Worm (Caenorhabditis elegans): ENCODE results near the gene T05E12.8.

Gene T05E12.8

DNA sequence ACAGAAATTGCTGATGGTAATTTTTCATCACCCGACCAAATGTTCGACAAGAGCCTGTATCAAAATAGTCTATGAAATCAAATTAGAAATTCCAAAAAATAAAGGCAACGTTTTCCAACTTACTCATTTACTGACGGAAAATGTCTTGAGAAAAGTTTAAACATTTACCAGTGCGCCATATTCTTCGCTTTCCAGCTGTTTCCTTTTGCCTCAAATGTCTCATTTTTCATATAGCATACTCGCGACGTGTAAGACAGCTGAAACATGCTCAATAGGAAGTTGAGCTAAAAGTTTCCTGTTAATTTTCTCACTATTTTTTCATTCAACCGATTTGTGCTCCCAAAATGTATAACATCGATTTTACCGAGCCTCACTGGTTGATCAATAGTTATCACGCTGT is 9.0 kb upstream of the T05E12.8 start, which contains the start of gene sri-66:
sri-66 (plus strand) TSS at position 301 of the 400 bp plus-strand sequence.
- TF ChIP-seq egl-27 (tag; optimal IDR thresholded peaks at IDR 0.05), result no peak
- TF ChIP-seq nhr-67 (tag; optimal IDR thresholded peaks at IDR 0.05), result no peak
- TF ChIP-seq elt-2 (tag; optimal IDR thresholded peaks at IDR 0.05), result no peak
- no peak for TF ChIP-seq eor-1 (tag; optimal IDR thresholded peaks at IDR 0.05)
- no peak for TF ChIP-seq sea-2 (GFP tag; optimal IDR thresholded peaks at IDR 0.05)
- TF ChIP-seq elt-3 (tag; optimal IDR thresholded peaks at IDR 0.05), result no peak
- no peak for TF ChIP-seq nhr-23 (tag; optimal IDR thresholded peaks at IDR 0.05)
- no peak for TF ChIP-seq nhr-77 (tag; optimal IDR thresholded peaks at IDR 0.05)
- no peak for TF ChIP-seq fos-1 (tag; optimal IDR thresholded peaks at IDR 0.05)
- no peak for TF ChIP-seq nhr-11 (tag; optimal IDR thresholded peaks at IDR 0.05)
- no peak for TF ChIP-seq mdl-1 (tag; optimal IDR thresholded peaks at IDR 0.05)
- no peak for TF ChIP-seq ceh-28 (tag; optimal IDR thresholded peaks at IDR 0.05)
- no peak for TF ChIP-seq ceh-16 (tag; optimal IDR thresholded peaks at IDR 0.05)
- no peak for TF ChIP-seq ztf-11 (tag; optimal IDR thresholded peaks at IDR 0.05)

DNA sequence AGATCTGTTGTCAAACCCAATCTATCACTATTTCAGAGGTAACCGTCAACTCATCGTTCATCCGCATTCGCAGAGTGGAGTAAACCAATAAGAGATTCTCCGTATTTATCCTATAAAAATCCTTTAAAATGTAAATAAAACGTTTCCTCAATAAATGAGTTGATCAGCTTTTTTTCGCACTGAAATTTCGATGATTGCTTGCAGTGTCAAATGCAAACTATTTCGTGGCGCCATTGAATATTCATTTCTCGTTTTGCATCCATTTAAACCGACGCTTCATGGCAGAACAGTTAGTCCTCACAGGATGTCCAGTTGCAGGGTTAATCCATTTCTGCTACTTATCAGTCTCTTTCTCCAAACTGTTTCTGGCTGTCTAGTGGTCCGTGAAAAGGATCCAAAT is 7.4 kb upstream of the T05E12.8 start, which contains the start of gene F28B1.9:
F28B1.9 (plus strand) TSS at position 301 of the 400 bp plus-strand sequence.
- TF ChIP-seq egl-27 (tag; optimal IDR thresholded peaks at IDR 0.05) (no peak), lin-15B (tag; optimal IDR thresholded peaks at IDR 0.05) (no peak), lin-39 (tag; optimal IDR thresholded peaks at IDR 0.05) (no peak), elt-3 (tag; optimal IDR thresholded peaks at IDR 0.05) (no peak), skn-1 (tag; optimal IDR thresholded peaks at IDR 0.05) (no peak), eor-1 (tag; optimal IDR thresholded peaks at IDR 0.05) (no peak), nhr-67 (tag; optimal IDR thresholded peaks at IDR 0.05) (no peak), tbx-2 (tag; optimal IDR thresholded peaks at IDR 0.05) (no peak), mml-1 (tag; optimal IDR thresholded peaks at IDR 0.05) (no peak), nhr-25 (tag; optimal IDR thresholded peaks at IDR 0.05) (no peak), hmg-11 (tag; optimal IDR thresholded peaks at IDR 0.05) (no peak)

DNA sequence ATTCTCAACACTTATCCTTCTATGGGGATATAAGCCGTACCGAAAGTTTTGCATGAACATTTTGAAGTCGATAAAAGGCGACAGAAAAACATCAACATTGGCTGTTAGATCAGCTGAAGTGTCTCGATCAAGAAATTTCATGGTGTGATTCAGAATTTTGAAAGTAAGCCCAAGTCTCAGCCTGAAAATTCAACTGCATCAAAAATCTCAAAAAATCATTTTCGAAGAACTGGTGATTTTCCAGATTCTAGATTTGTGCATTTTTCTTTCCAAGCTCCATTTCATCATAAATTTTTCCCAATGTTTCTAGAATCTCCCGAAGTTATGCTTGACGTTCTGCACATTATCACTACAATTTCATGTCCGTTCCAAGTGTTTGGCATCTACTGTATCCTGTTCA is 4.3 kb upstream of the T05E12.8 start, which contains the start of gene srh-255:
srh-255 (plus strand) TSS at position 301 of the 400 bp plus-strand sequence.
- TF ChIP-seq egl-5 (tag; optimal IDR thresholded peaks at IDR 0.05) (no peak), ceh-28 (tag; optimal IDR thresholded peaks at IDR 0.05) (no peak), pqm-1 (tag; optimal IDR thresholded peaks at IDR 0.05) (no peak), nhr-11 (tag; optimal IDR thresholded peaks at IDR 0.05) (no peak), ztf-11 (tag; optimal IDR thresholded peaks at IDR 0.05) (no peak), nfya-1 (tag; optimal IDR thresholded peaks at IDR 0.05; ENCODE audit: insufficient read depth) (no peak), unc-62 (GFP tag; optimal IDR thresholded peaks at IDR 0.05) (no peak), ceh-16 (tag; optimal IDR thresholded peaks at IDR 0.05) (no peak), lsy-12 (tag; optimal IDR thresholded peaks at IDR 0.05) (no peak), lin-15B (tag; optimal IDR thresholded peaks at IDR 0.05) (no peak), tbx-2 (tag; optimal IDR thresholded peaks at IDR 0.05) (no peak), zag-1 (tag; optimal IDR thresholded peaks at IDR 0.05) (no peak), nhr-237 (tag; optimal IDR thresholded peaks at IDR 0.05) (no peak), fos-1 (tag; optimal IDR thresholded peaks at IDR 0.05) (no peak), nhr-43 (tag; optimal IDR thresholded peaks at IDR 0.05; ENCODE audit: poor library complexity, severe bottlenecking) (no peak), fkh-2 (tag; optimal IDR thresholded peaks at IDR 0.05) (no peak), aly-2 (tag; optimal IDR thresholded peaks at IDR 0.05) (no peak)

DNA sequence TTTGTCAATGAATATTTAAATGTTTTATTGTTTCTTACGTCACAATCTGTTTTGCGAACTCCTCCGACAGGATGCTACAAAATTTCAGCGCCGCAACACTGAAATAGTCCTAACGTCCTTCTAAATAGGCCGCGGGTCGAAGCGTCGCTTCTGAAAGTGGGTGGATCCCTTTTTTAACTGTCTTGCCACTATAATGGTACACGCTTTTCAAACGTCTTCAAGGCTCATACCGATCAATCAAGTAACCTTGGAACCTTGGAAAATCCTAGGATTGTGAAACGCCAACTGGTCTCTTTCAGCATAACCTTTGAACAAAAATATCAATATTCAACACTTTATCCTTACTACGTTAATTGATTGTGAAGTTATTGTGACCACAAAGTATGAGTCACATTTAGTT is 2.3 kb upstream of the T05E12.8 start:
- TF ChIP-seq nhr-12 (tag; optimal IDR thresholded peaks at IDR 0.05) (no peak), nhr-237 (tag; optimal IDR thresholded peaks at IDR 0.05) (no peak), snpc-4 (tag; optimal IDR thresholded peaks at IDR 0.05) (no peak), fkh-10 (GFP tag; optimal IDR thresholded peaks at IDR 0.05) (no peak), nhr-77 (tag; optimal IDR thresholded peaks at IDR 0.05) (no peak), nhr-67 (tag; optimal IDR thresholded peaks at IDR 0.05) (no peak), ceh-16 (tag; optimal IDR thresholded peaks at IDR 0.05) (no peak), lin-39 (tag; optimal IDR thresholded peaks at IDR 0.05) (no peak)

DNA sequence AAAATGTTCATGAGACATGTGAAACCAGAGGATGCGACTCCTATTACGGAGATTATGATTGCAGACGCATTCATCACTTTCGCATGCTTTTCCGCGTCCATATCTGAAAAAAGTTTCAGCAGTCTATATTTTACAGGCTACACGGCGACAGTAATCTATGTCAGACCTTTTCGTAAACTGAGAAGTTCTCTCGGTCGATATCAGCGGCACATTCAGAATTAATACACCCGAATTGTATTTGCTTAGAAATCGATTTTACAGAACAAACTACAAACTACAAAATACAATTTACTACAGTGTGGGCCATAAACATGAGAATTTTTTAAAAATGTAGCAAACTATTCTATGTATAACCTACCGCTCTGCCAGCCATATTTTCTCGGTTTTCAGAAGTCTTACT is 2.6 kb downstream of the T05E12.8 start, which contains the start of gene srbc-14:
srbc-14 (minus strand) TSS at position 101 of the 400 bp plus-strand sequence.
- TF ChIP-seq nhr-67 (tag; optimal IDR thresholded peaks at IDR 0.05), result no peak
- TF ChIP-seq ztf-4 (tag; optimal IDR thresholded peaks at IDR 0.05), result no peak
- TF ChIP-seq elt-3 (tag; optimal IDR thresholded peaks at IDR 0.05), result no peak
- no peak for TF ChIP-seq hmg-11 (tag; optimal IDR thresholded peaks at IDR 0.05)
- no peak for TF ChIP-seq lsy-12 (tag; optimal IDR thresholded peaks at IDR 0.05)
- TF ChIP-seq mdl-1 (tag; optimal IDR thresholded peaks at IDR 0.05), result no peak
- TF ChIP-seq mml-1 (tag; optimal IDR thresholded peaks at IDR 0.05), result no peak
- no peak for TF ChIP-seq nhr-23 (tag; optimal IDR thresholded peaks at IDR 0.05)
- no peak for TF ChIP-seq fkh-10 (GFP tag; optimal IDR thresholded peaks at IDR 0.05)
- TF ChIP-seq ama-1 (optimal IDR thresholded peaks at IDR 0.05), result no peak
- no peak for TF ChIP-seq nhr-76 (tag; optimal IDR thresholded peaks at IDR 0.05)
